Worm (Caenorhabditis elegans) whole organism, early embryonic: ENCODE results near the gene srh-23.

ENCODE experiments used
- F13C5.2 ChIP-seq: sonication (generic microtip); optimal IDR thresholded peaks from 2 replicates; lab custom pipeline; 2017; ENCODE audit warnings: mild to moderate bottlenecking, missing genetic modification characterization, inconsistent platforms, missing compliant biosample characterization
- ama-1 ChIP-seq: fragments of 150-350 bp; optimal IDR thresholded peaks from 2 replicates; lab custom pipeline; 2014
- ceh-13 ChIP-seq: fragments of 200-800 bp; sonication (Bioruptor generic); optimal IDR thresholded peaks from 2 replicates; lab custom pipeline; 2018; ENCODE audit warnings: mild to moderate bottlenecking, missing genetic modification characterization, missing compliant biosample characterization
- ceh-36 ChIP-seq: sonication (generic microtip); optimal IDR thresholded peaks from 2 replicates; lab custom pipeline; 2016; ENCODE audit warnings: missing genetic modification characterization, inconsistent platforms, missing compliant biosample characterization
- flt-1 ChIP-seq: fragments of 200-800 bp; sonication (Bioruptor generic); IDR thresholded peaks from 2 replicates; pipeline ENCODE4 v1.3.6; 2022; ENCODE audit warnings: missing genetic modification characterization, missing compliant biosample characterization
- hmbx-1 ChIP-seq: sonication (generic microtip); optimal IDR thresholded peaks from 2 replicates; lab custom pipeline; 2016; ENCODE audit warnings: mild to moderate bottlenecking, missing genetic modification characterization, missing compliant biosample characterization
- scrt-1 ChIP-seq: fragments of 200-800 bp; sonication (Bioruptor generic); IDR thresholded peaks from 2 replicates; pipeline ENCODE4 v1.3.6; 2022; ENCODE audit warnings: missing genetic modification characterization, missing compliant biosample characterization
- sea-1 ChIP-seq: fragments of 200-800 bp; sonication (Bioruptor generic); conservative IDR thresholded peaks from 2 replicates; pipeline ENCODE4 v1.3.6; 2022; ENCODE audit warnings: missing genetic modification characterization, missing compliant biosample characterization
- tra-4 ChIP-seq: sonication (generic microtip); optimal IDR thresholded peaks from 2 replicates; lab custom pipeline; 2017; ENCODE audit warnings: missing genetic modification characterization, missing compliant biosample characterization

DNA sequence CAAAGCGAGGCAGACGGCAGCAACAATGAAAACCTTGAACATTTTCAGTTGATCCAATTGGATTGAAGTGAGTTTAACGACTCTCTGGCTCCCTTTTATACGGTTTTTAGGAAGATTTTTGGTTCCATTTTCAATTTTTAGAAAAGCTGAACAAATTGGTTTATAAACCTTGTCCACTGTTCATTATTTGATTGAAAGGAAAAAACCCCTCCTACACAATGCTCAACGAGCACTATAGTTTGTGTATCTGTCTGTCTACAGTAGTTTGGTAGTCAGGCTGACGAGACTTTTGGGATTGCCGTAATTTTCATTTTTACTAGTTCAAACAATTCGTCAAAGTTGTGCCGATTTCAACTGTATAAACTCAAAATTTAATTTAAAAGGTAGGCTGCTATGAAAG is 41.7 kb upstream of the srh-23 start, which contains the start of gene T19H12.15:
- no peak for TF ChIP-seq F13C5.2
- no peak for TF ChIP-seq ceh-36 (tag; lab: Kevin White, UChicago)
- no peak for TF ChIP-seq flt-1 (GFP tag; lab: Robert Waterston, UW)
- TF ChIP-seq sea-1 (GFP tag; lab: Robert Waterston, UW): no peak
- no peak for TF ChIP-seq ceh-13
- TF ChIP-seq ama-1: no peak
- TF ChIP-seq scrt-1 (GFP tag; lab: Robert Waterston, UW): no peak
- no peak for TF ChIP-seq tra-4 (tag; lab: Kevin White, UChicago)
- no peak for TF ChIP-seq hmbx-1
